Fruit fly (Drosophila melanogaster): Measurements from ENCODE around the gene Hs3st-B.

Hs3st-B gene

DNA sequence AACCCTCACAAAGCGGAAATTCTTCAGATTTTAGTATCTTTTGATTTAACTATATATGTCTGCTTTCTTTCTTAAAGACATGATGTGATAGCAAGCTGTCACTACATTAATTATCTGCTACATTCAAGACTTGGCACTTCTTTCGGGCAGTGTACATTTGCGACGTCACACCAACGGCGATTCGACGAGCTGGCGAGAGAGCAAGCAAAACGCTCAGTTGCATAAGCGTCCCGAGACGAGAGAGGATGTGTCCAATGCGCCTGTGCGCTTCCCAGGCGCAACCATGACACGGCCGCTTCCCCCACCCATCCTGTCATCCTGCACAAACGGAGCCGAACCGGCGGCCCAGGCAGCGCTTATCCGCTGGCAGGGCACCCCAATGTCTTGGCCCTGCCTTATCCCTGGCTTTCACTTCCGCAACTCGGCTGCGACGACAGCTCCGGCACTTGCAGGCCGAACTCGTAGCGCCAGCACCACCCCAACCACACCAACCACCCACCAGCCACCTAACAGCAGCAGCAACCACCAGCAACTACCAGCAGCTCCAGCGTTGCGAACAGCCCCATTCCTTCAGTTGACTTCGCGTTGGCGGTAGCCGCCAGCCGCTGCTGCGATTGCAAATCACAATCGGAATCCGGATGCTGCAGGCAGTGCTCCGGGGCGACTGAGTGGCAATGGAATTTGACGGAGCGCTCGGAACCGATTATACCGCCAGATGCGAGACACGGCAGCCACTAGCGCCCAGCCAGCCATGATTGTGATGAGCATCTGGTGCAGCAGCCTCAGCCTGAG lies at the start of gene Hs3st-B:
Gene Hs3st-B (plus strand): TSS at position 214 of the 792 bp plus-strand sequence.
- TF ChIP-seq CG4496 (GFP tag; IDR thresholded peaks at IDR 0.05) (peak; percentile 52; the same call in 1 of the 3 replicates), CG14655 (GFP tag; optimal IDR thresholded peaks at IDR 0.05) (no peak), Pif1A (GFP tag; optimal IDR thresholded peaks at IDR 0.05) (no peak), CG12605 (GFP tag; IDR thresholded peaks at IDR 0.05) (no peak), CG13204 (GFP tag; optimal IDR thresholded peaks at IDR 0.05) (peak; percentile 86)

DNA sequence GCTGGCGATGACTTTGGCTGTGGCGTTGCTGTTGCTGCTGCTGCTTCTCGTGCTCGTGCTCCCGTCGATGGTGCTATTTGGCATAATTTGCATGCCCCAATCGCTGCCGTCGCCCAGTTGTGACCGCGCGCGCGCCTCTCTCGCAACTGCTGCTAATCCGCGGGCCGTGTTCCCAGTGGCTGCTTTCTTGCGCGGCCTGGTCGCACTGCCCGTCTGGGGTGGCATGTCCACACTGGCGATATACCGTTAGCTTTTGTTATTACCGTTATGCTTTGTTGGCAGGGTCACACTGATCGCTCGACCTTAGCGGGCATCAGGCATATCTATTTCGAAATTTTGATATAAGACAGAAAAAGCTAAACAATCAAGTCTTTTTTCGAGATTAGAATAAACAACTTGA lies 46.8 kb upstream of the Hs3st-B start, which contains the start of gene CG7990:
Gene CG7990 (minus strand): TSS at position 350 of the 400 bp plus-strand sequence.
- TF ChIP-seq CG17806 (tag; optimal IDR thresholded peaks at IDR 0.05) (no peak), Pif1B (GFP tag; optimal IDR thresholded peaks at IDR 0.05) (no peak), CG10348 (GFP tag; IDR thresholded peaks at IDR 0.05) (no peak), CG8159 (tag; optimal IDR thresholded peaks at IDR 0.05) (no peak), EcR (GFP tag; optimal IDR thresholded peaks at IDR 0.05) (no peak), fd96Ca (GFP tag; IDR thresholded peaks at IDR 0.05) (no peak), CG13204 (GFP tag; optimal IDR thresholded peaks at IDR 0.05) (no peak), gl (tag; optimal IDR thresholded peaks at IDR 0.05) (no peak), CG12605 (GFP tag; IDR thresholded peaks at IDR 0.05) (no peak), CG8301 (tag; optimal IDR thresholded peaks at IDR 0.05) (no peak), CG14655 (GFP tag; optimal IDR thresholded peaks at IDR 0.05) (no peak), CG32121 (GFP tag; IDR thresholded peaks at IDR 0.05) (no peak), D1 (tag; optimal IDR thresholded peaks at IDR 0.05) (no peak), Ets98B (GFP tag; IDR thresholded peaks at IDR 0.05) (no peak), CG4496 (GFP tag; IDR thresholded peaks at IDR 0.05) (no peak)

DNA sequence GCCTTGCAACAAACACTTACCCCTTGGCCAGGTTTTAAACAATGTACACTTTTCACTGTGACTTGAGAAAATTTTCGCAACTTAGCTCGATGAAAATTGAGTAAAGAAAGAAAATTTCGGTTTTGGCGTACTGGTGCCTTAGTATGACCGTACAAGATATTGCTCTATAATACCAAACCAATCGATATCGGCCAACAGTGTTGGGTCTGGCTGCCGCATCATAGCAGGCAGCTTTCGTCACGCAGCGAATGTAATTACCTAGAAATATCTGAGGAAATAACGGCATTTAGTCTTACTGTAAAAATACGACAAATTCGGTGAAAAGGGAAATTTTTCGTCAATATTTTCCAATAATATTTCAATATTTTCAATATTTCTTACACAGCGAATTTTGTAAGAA lies 40.4 kb upstream of the Hs3st-B start, which contains the start of gene Ulp1:
Gene Ulp1 (minus strand): TSS at position 174 of the 400 bp plus-strand sequence.
- TF ChIP-seq CG4496 (GFP tag; IDR thresholded peaks at IDR 0.05), result 0 out of 3 replicates have a peak, but pooled peaks have one; percentile 11
- no peak for TF ChIP-seq Pif1B (GFP tag; optimal IDR thresholded peaks at IDR 0.05)
- TF ChIP-seq Ets98B (GFP tag; IDR thresholded peaks at IDR 0.05), result no peak
- TF ChIP-seq CG8159 (tag; optimal IDR thresholded peaks at IDR 0.05), result no peak
- TF ChIP-seq CG14655 (GFP tag; optimal IDR thresholded peaks at IDR 0.05), result no peak
- TF ChIP-seq CG32121 (GFP tag; IDR thresholded peaks at IDR 0.05), result no peak
- TF ChIP-seq CG13204 (GFP tag; optimal IDR thresholded peaks at IDR 0.05), result no peak
- TF ChIP-seq D1 (tag; optimal IDR thresholded peaks at IDR 0.05), result peak; percentile 62
- no peak for TF ChIP-seq rn (GFP tag; IDR thresholded peaks at IDR 0.05)
- no peak for TF ChIP-seq EcR (GFP tag; optimal IDR thresholded peaks at IDR 0.05)

DNA sequence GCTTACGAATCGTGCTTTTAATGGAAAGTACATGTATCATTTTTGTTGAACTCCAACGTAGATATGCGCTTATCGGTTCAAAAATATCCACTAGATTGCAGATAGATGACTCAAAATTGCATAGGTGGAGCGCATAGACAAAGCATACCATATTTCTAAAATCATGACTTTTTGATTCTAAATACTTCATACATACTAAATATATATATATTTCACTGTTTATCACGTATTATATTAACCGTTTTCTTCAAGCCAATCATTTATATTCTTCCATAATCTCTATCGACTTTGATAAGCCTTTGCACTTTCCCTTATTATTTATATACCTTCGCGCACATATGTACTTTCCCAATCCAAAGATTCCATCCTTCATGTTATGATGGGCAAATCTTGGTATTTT lies 36.5 kb upstream of the Hs3st-B start, which contains the start of gene CG14195:
Gene CG14195 (minus strand): TSS at position 101 of the 400 bp plus-strand sequence.
- TF ChIP-seq CG32121 (GFP tag; IDR thresholded peaks at IDR 0.05) (no peak), EcR (GFP tag; optimal IDR thresholded peaks at IDR 0.05) (no peak), fd96Ca (GFP tag; IDR thresholded peaks at IDR 0.05) (no peak), Snoo (tag; optimal IDR thresholded peaks at IDR 0.05) (no peak), CG17806 (tag; optimal IDR thresholded peaks at IDR 0.05) (no peak), CG10348 (GFP tag; IDR thresholded peaks at IDR 0.05) (no peak), CG12605 (GFP tag; IDR thresholded peaks at IDR 0.05) (no peak), CG8159 (tag; optimal IDR thresholded peaks at IDR 0.05) (no peak), CG8301 (tag; optimal IDR thresholded peaks at IDR 0.05) (no peak), rn (GFP tag; IDR thresholded peaks at IDR 0.05) (no peak), CG9948 (tag; optimal IDR thresholded peaks at IDR 0.05) (no peak)

DNA sequence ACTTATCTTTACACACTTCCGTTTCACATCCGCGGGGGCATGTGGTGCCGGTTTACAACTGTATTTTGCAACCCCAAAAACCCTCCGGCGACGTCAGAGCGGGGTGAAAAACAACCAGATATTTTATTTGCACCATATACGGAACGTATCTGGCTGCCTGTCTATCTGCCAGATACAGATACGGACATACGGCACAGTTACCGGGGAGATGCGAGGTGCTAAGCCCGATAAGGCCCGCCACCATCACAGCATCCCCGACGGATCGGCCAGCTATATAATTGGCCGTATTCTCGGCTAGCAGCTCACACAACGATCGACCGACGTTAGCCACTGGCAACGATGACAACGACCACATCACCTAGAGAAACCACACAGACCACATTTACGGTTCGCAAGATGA lies 35.5 kb upstream of the Hs3st-B start, which contains the start of gene Mur18B:
Gene Mur18B (plus strand): TSS at position 301 of the 400 bp plus-strand sequence.
- TF ChIP-seq CG17806 (tag; optimal IDR thresholded peaks at IDR 0.05) (no peak), CG15710 (tag; optimal IDR thresholded peaks at IDR 0.05) (no peak), Snoo (tag; optimal IDR thresholded peaks at IDR 0.05) (no peak), Pif1B (GFP tag; optimal IDR thresholded peaks at IDR 0.05) (no peak), CG10348 (GFP tag; IDR thresholded peaks at IDR 0.05) (no peak), gl (tag; optimal IDR thresholded peaks at IDR 0.05) (no peak), CG8159 (tag; optimal IDR thresholded peaks at IDR 0.05) (no peak)

DNA sequence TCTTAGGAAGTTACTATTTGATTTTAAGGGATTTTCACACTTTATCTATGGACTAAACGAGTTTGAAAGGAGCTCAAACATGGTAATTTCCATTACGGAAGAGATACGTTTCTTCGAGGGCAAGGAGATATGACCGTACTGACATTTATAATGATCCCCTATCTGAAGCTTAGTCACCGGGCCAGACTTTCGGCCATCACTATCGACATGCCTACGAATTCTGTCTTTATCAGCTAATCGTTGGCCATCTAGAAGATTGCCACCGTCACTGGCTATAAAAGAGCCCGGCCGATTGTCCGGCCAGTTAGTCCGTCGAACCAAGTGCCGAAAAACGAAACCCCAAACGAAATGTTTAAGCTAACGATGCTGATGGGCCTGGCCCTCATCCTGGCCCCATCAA lies 33.2 kb upstream of the Hs3st-B start, which contains the start of gene Muc18B:
Gene Muc18B (plus strand): TSS at position 301 of the 400 bp plus-strand sequence.
- TF ChIP-seq fd96Ca (GFP tag; IDR thresholded peaks at IDR 0.05) (no peak), CG34367 (tag; optimal IDR thresholded peaks at IDR 0.05) (no peak), rn (GFP tag; IDR thresholded peaks at IDR 0.05) (no peak), CG13204 (GFP tag; optimal IDR thresholded peaks at IDR 0.05) (no peak), CG4496 (GFP tag; IDR thresholded peaks at IDR 0.05) (no peak), Snoo (tag; optimal IDR thresholded peaks at IDR 0.05) (no peak), CG10348 (GFP tag; IDR thresholded peaks at IDR 0.05) (no peak), CG12605 (GFP tag; IDR thresholded peaks at IDR 0.05) (no peak), Pif1A (GFP tag; optimal IDR thresholded peaks at IDR 0.05) (no peak), CG8301 (tag; optimal IDR thresholded peaks at IDR 0.05) (no peak), CG14655 (GFP tag; optimal IDR thresholded peaks at IDR 0.05) (no peak), CG32121 (GFP tag; IDR thresholded peaks at IDR 0.05) (no peak), CG15710 (tag; optimal IDR thresholded peaks at IDR 0.05) (no peak), CG8159 (tag; optimal IDR thresholded peaks at IDR 0.05) (no peak), Pif1B (GFP tag; optimal IDR thresholded peaks at IDR 0.05) (no peak), Ets98B (GFP tag; IDR thresholded peaks at IDR 0.05) (no peak)

All from whole organism, pupa.